Fruit fly (Drosophila melanogaster): ENCODE data around the gene CG14662.
A peak's percentile ranks its signal among the peaks of the same experiment; 100 is the strongest.

The CG14662 gene

DNA sequence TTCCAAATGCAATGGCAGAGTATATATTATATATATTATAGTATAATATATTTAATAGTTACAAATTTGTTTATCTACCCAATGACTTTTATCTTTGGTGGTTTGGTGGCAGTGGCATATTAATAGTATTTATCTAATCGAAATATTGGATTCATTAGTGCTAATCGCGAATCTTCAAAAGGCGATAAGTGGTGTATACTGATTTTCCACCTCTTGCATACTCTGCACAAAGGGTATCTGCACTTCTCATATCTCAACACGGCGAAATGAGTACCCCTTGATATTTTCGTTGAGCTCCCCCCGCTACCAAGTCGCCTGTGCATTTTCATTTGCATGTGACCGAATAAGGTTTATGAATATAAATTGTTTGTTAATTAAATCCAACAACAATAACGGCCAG, 29.5 kb upstream of the CG14662 start:
- TF ChIP-seq dysf (GFP tag; IDR thresholded peaks at IDR 0.05), result 0 out of 3 replicates have a peak, but pooled peaks have one; percentile 20
- peak; percentile 13 for TF ChIP-seq Sox100B (GFP tag; optimal IDR thresholded peaks at IDR 0.05)
- TF ChIP-seq phol (tag; optimal IDR thresholded peaks at IDR 0.05), result peak; percentile 14
- peak; percentile 8 for TF ChIP-seq CG11504 (tag; optimal IDR thresholded peaks at IDR 0.05)
- peak; percentile 16 for TF ChIP-seq gem (tag; optimal IDR thresholded peaks at IDR 0.05)
- TF ChIP-seq Dfd (GFP tag; optimal IDR thresholded peaks at IDR 0.05), result no peak
- TF ChIP-seq D19A (tag; optimal IDR thresholded peaks at IDR 0.05), result peak; percentile 84
- no peak for TF ChIP-seq CG7556 (GFP tag; optimal IDR thresholded peaks at IDR 0.05)
- no peak for TF ChIP-seq HmgZ (tag; optimal IDR thresholded peaks at IDR 0.05)
- TF ChIP-seq nmo (GFP tag; optimal IDR thresholded peaks at IDR 0.05), result peak; percentile 5
- TF ChIP-seq CG7839 (tag; optimal IDR thresholded peaks at IDR 0.05), result peak; percentile 2
- peak; percentile 6 for TF ChIP-seq Sox102F (GFP tag; optimal IDR thresholded peaks at IDR 0.05)
- peak; percentile 22 for TF ChIP-seq exex (tag; optimal IDR thresholded peaks at IDR 0.05)

DNA sequence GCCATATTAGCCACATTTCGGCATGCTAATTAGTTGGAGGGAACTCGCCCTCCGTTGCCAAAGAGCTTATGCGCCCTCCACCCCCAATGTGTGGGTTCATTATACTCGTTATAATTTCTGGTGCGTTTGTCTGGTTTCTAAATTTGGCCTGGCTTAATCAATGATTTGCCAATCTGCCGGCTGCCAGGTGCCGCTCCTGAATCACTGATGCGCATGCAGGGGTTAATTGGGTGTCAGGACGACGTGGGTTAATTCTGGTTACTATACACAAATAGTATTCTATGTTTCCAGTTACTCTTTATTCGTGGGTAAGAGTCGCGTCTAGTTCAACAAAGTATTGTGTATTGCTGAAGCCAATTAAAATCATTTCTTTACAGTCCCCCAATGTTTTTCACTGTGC, 28.6 kb upstream of the CG14662 start:
- TF ChIP-seq CG17385 (GFP tag; optimal IDR thresholded peaks at IDR 0.05) (no peak), sens (GFP tag) (peak; percentile 54), CG34422 (GFP tag; IDR thresholded peaks at IDR 0.05) (0 out of 3 replicates have a peak, but pooled peaks have one; percentile 7), otp (GFP tag; IDR thresholded peaks at IDR 0.05) (0 out of 3 replicates have a peak, but pooled peaks have one; percentile 5)

DNA sequence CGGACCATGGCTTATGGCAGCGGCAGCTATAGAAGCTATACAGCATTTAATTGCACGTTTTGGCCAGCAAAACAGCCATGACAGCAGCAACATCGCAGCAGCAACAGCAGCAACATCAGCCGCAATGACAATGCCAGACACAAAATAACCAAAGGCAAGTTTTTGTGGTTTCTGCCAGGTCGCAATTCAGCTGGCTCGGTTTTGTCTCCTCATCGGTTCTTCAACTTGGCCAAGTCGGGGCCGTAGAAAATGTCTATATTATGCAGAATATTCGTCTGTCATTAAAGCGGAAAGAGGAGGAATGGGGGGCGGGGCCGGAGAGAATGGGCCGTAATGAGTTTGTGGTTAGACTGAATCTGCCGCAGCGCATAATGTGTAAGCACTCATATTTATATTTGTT, 27.9 kb upstream of the CG14662 start:
- TF ChIP-seq CG1792 (GFP tag; optimal IDR thresholded peaks at IDR 0.05) (no peak), Med (GFP tag) (peak; percentile 42), fd96Cb (tag; optimal IDR thresholded peaks at IDR 0.05) (no peak), CG30403 (GFP tag; optimal IDR thresholded peaks at IDR 0.05) (no peak), CG15269 (tag; optimal IDR thresholded peaks at IDR 0.05) (peak; percentile 6)

DNA sequence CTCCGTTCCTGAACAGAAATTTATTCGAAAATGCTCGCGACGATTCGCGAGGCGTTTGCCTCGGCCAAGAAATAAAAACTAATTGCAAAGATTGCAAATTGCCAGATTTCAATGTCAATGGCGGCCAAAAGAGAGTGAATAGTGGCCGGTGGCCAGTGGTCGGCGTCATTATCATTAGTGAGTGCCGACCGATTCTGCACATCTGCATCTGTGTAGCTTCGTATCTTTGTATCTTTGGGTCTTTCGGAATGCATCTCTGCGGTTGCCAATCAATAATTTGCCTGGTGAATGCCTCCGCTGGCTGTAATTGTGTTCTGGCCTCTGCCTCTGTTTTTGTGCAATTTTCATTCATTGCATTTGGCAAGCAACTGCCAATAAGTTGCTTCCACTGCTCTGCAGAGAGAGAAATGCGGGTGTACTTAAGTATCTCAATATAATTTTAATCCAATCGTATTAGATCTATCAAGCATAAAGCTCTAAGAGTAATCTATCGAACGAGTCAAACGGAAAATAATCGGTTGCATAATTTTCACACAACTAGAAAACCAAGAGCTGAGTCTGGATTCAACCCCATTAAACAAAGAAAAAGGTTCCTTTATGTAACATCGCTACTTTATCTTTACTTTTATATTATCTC, 27.1 kb upstream of the CG14662 start, which contains the start of gene plh:
Gene plh (minus strand): TSS at position 51 of the 637 bp plus-strand sequence.
- TF ChIP-seq wek (GFP tag; optimal IDR thresholded peaks at IDR 0.05) (no peak), Pdp1 (GFP tag; optimal IDR thresholded peaks at IDR 0.05) (peak in 1 of 2 experiments; percentile 16), Ets65A (GFP tag) (peak; percentile 62)

DNA sequence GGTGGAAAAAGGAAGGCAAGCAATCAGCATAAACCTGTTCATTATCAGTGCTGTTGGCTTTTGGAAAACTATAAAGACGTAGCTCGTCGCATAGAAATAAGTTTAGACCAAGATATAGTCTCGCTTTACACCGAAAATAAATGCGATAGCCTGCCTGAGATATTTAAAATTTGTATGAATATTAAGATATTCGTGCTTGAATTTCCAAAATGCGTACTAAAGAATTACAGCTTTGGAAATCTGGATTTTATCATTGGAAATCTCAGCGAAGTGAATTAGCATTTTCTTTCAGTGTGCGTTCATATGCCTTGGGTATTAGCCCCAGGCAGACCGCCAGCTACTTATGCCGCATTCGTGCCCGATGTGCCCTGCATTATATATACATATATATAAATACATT, 26.1 kb upstream of the CG14662 start:
- TF ChIP-seq Lpt (GFP tag; optimal IDR thresholded peaks at IDR 0.05), result no peak
- peak; percentile 7 for TF ChIP-seq CG9797 (GFP tag; optimal IDR thresholded peaks at IDR 0.05)
- TF ChIP-seq Deaf1 (tag; optimal IDR thresholded peaks at IDR 0.05), result peak; percentile 68
- peak; percentile 94 for TF ChIP-seq Xbp1 (GFP tag; optimal IDR thresholded peaks at IDR 0.05)
- peak; percentile 93 for TF ChIP-seq CG2678 (tag; optimal IDR thresholded peaks at IDR 0.05)
- TF ChIP-seq CG3838 (GFP tag; optimal IDR thresholded peaks at IDR 0.05), result peak; percentile 67
- peak; percentile 86 for TF ChIP-seq CG11398 (GFP tag; optimal IDR thresholded peaks at IDR 0.05)
- peak; percentile 85 for TF ChIP-seq CG11093 (GFP tag; IDR thresholded peaks at IDR 0.05)
- peak; percentile 80 for TF ChIP-seq CG4707 (GFP tag; optimal IDR thresholded peaks at IDR 0.05)
- no peak for TF ChIP-seq Neu2 (GFP tag; optimal IDR thresholded peaks at IDR 0.05; ENCODE audit: borderline replicate concordance)
- 0 out of 4 replicates have a peak, but pooled peaks have one; percentile 30 for TF ChIP-seq chinmo (GFP tag; IDR thresholded peaks at IDR 0.05; ENCODE audit: partially characterized antibody)
- TF ChIP-seq HmgD (GFP tag; optimal IDR thresholded peaks at IDR 0.05), result peak; percentile 44
- TF ChIP-seq CG18262 (tag; optimal IDR thresholded peaks at IDR 0.05), result peak; percentile 93
- peak; percentile 76 for TF ChIP-seq ab (GFP tag; optimal IDR thresholded peaks at IDR 0.05)
- peak in 1 of 2 experiments; percentile 96 for TF ChIP-seq eve (GFP tag; optimal IDR thresholded peaks at IDR 0.05)
- TF ChIP-seq Vsx1 (GFP tag; optimal IDR thresholded peaks at IDR 0.05), result peak; percentile 90
- peak; percentile 79 for TF ChIP-seq CHES-1-like (GFP tag; optimal IDR thresholded peaks at IDR 0.05)
- TF ChIP-seq CG8765 (GFP tag; IDR thresholded peaks at IDR 0.05), result peak; percentile 57; the same call in 1 of the 2 replicates
- TF ChIP-seq CG13287 (GFP tag; IDR thresholded peaks at IDR 0.05; ENCODE audit: partially characterized antibody), result no peak
